Worm (Caenorhabditis elegans): ENCODE results near the gene ndub-5.

The ndub-5 gene

ce11 chrII:5649236-5650004, 41.7 kb downstream of the ndub-5 start, which contains the start of the genes sam-4, F59E12.17 and zyg-1 (continued):
- peak; percentile 73 for TF ChIP-seq B0019.2 (GFP tag; conservative IDR thresholded peaks at IDR 0.05)
- TF ChIP-seq chd-7 (tag; optimal IDR thresholded peaks at IDR 0.05): no peak
- peak; percentile 63 for TF ChIP-seq lsl-1 (GFP tag; optimal IDR thresholded peaks at IDR 0.05)
- no peak for TF ChIP-seq F37B4.10 (GFP tag; IDR thresholded peaks at IDR 0.05)
- TF ChIP-seq xnd-1 (tag; optimal IDR thresholded peaks at IDR 0.05): peak; percentile 1
- TF ChIP-seq nhr-80 (tag; optimal IDR thresholded peaks at IDR 0.05): peak; percentile 4
- no peak for TF ChIP-seq snpc-4 (GFP tag; optimal IDR thresholded peaks at IDR 0.05)
- TF ChIP-seq snpc-4 (tag; optimal IDR thresholded peaks at IDR 0.05): peak; percentile 13 to 46 (median 32)
- no peak for TF ChIP-seq F55B11.4 (tag; optimal IDR thresholded peaks at IDR 0.05; ENCODE audit: borderline replicate concordance, insufficient read depth)
- peak; percentile 13; the same call in 1 of the 2 replicates for TF ChIP-seq rcor-1 (GFP tag; IDR thresholded peaks at IDR 0.05)
- TF ChIP-seq nhr-120 (GFP tag; IDR thresholded peaks at IDR 0.05): no peak
- peak; percentile 74 for TF ChIP-seq lin-54 (GFP tag; optimal IDR thresholded peaks at IDR 0.05)
- TF ChIP-seq lin-35 (GFP tag; optimal IDR thresholded peaks at IDR 0.05): peak in 1 of 3 experiments; percentile 64
- TF ChIP-seq efl-1 (GFP tag; optimal IDR thresholded peaks at IDR 0.05): peak; percentile 76
- no peak for TF ChIP-seq F57C9.4 (tag; optimal IDR thresholded peaks at IDR 0.05)
- TF ChIP-seq ztf-22 (GFP tag; optimal IDR thresholded peaks at IDR 0.05): no peak
- TF ChIP-seq rpc-1 (optimal IDR thresholded peaks at IDR 0.05): no peak
- TF ChIP-seq rpc-1 (tag; optimal IDR thresholded peaks at IDR 0.05): no peak
- peak; percentile 53 for TF ChIP-seq attf-3 (GFP tag; conservative IDR thresholded peaks at IDR 0.05)
- TF ChIP-seq sea-2 (GFP tag; IDR thresholded peaks at IDR 0.05): no peak
- no peak for TF ChIP-seq bed-2 (GFP tag; IDR thresholded peaks at IDR 0.05)
- peak; percentile 83 for TF ChIP-seq F23B12.7 (tag; optimal IDR thresholded peaks at IDR 0.05; ENCODE audit: insufficient read depth)
- TF ChIP-seq repo-1 (tag; optimal IDR thresholded peaks at IDR 0.05): no peak
- peak; percentile 82 for TF ChIP-seq hmg-1.2 (GFP tag; IDR thresholded peaks at IDR 0.05)
- TF ChIP-seq somi-1 (GFP tag; optimal IDR thresholded peaks at IDR 0.05): no peak
- no peak for TF ChIP-seq pha-4 (tag; optimal IDR thresholded peaks at IDR 0.05)
- no peak for TF ChIP-seq B0261.1 (tag; optimal IDR thresholded peaks at IDR 0.05)
- TF ChIP-seq ztf-3 (GFP tag; optimal IDR thresholded peaks at IDR 0.05): no peak
- no peak for TF ChIP-seq nhr-27 (tag; optimal IDR thresholded peaks at IDR 0.05)
- TF ChIP-seq sdz-38 (tag; optimal IDR thresholded peaks at IDR 0.05): no peak
- peak; percentile 80 for TF ChIP-seq F49E8.2 (tag; optimal IDR thresholded peaks at IDR 0.05; ENCODE audit: insufficient read depth)
- peak; percentile 46 for TF ChIP-seq ZK185.1 (tag; optimal IDR thresholded peaks at IDR 0.05; ENCODE audit: poor library complexity, severe bottlenecking)
- peak; percentile 34 for TF ChIP-seq madf-8 (GFP tag; conservative IDR thresholded peaks at IDR 0.05)
- TF ChIP-seq F39B2.1 (GFP tag; IDR thresholded peaks at IDR 0.05): no peak
- peak; percentile 53 for TF ChIP-seq egrh-3 (GFP tag; IDR thresholded peaks at IDR 0.05)
- no peak for TF ChIP-seq ekl-4 (GFP tag; IDR thresholded peaks at IDR 0.05)
- TF ChIP-seq ccch-3 (GFP tag; optimal IDR thresholded peaks at IDR 0.05): no peak
- TF ChIP-seq hmg-20 (GFP tag; IDR thresholded peaks at IDR 0.05): no peak
- no peak for TF ChIP-seq ceh-40 (GFP tag; IDR thresholded peaks at IDR 0.05)
- TF ChIP-seq nhr-90 (tag; optimal IDR thresholded peaks at IDR 0.05): no peak
- TF ChIP-seq ceh-58 (GFP tag; IDR thresholded peaks at IDR 0.05): no peak
- peak; percentile 31 for TF ChIP-seq K12H6.12 (tag; optimal IDR thresholded peaks at IDR 0.05)
- no peak for TF ChIP-seq zim-3 (tag; optimal IDR thresholded peaks at IDR 0.05)
- TF ChIP-seq ceh-91 (GFP tag; IDR thresholded peaks at IDR 0.05): peak; percentile 58; the same call in 1 of the 2 replicates
- TF ChIP-seq dox-1 (GFP tag; IDR thresholded peaks at IDR 0.05): peak; percentile 91
- 0 out of 2 replicates have a peak, but pooled peaks have one; percentile 42 for TF ChIP-seq Y95B8A.8 (GFP tag; IDR thresholded peaks at IDR 0.05)
- TF ChIP-seq let-607 (tag; optimal IDR thresholded peaks at IDR 0.05): no peak

Data from whole organism, young adult.